Fruit fly (Drosophila melanogaster) whole organism, embryonic: ENCODE measurements around the gene CG11409.

Experiments used
- Ada2b ChIP-seq: fragments of 200-800 bp; sonication (Bioruptor generic); IDR thresholded peaks from 2 replicates; pipeline ENCODE4 v1.3.6; 2022; ENCODE audit warnings: missing biosample characterization, missing genetic modification characterization
- Atf-2 ChIP-seq: fragments of 200-800 bp; sonication (Bioruptor generic); optimal IDR thresholded peaks from 2 replicates; lab custom pipeline; 2016; ENCODE audit warnings: missing biosample characterization, missing genetic modification characterization
- BtbVII ChIP-seq: fragments of 200-800 bp; sonication (Bioruptor generic); optimal IDR thresholded peaks from 3 replicates; lab custom pipeline; 2017; ENCODE audit warnings: missing biosample characterization, mild to moderate bottlenecking, missing genetic modification characterization
- CG10267 ChIP-seq: fragments of 200-800 bp; sonication (Bioruptor generic); optimal IDR thresholded peaks from 2 replicates; lab custom pipeline; 2018; ENCODE audit warnings: missing biosample characterization, mild to moderate bottlenecking, missing genetic modification characterization, moderate library complexity
- CG10366 ChIP-seq: fragments of 200-800 bp; sonication (Bioruptor generic); IDR thresholded peaks from 2 replicates; pipeline ENCODE4 v1.3.6; 2022; ENCODE audit warnings: missing biosample characterization, missing genetic modification characterization
- CG10462 ChIP-seq: fragments of 200-800 bp; sonication (Bioruptor generic); optimal IDR thresholded peaks from 2 replicates; lab custom pipeline; 2016; ENCODE audit warnings: missing biosample characterization, missing genetic modification characterization
- CG10654 ChIP-seq: fragments of 200-800 bp; sonication (Bioruptor generic); optimal IDR thresholded peaks from 2 replicates; lab custom pipeline; 2016; ENCODE audit warnings: missing biosample characterization, missing genetic modification characterization
- CG10959 ChIP-seq: fragments of 200-800 bp; sonication (Bioruptor generic); IDR thresholded peaks from 2 replicates; pipeline ENCODE4 v1.3.6; 2022; ENCODE audit warnings: missing biosample characterization, missing genetic modification characterization
- CG11093 ChIP-seq: fragments of 200-800 bp; sonication (Bioruptor generic); IDR thresholded peaks from 3 replicates; pipeline ENCODE4 v1.3.6; 2022; ENCODE audit warnings: missing biosample characterization, missing genetic modification characterization
- CG11456 ChIP-seq: fragments of 200-800 bp; sonication (Bioruptor generic); IDR thresholded peaks from 3 replicates; pipeline ENCODE4 v1.3.6; 2022; ENCODE audit warnings: missing biosample characterization, missing genetic modification characterization
- CG12744 ChIP-seq: fragments of 200-800 bp; sonication (Bioruptor generic); optimal IDR thresholded peaks from 2 replicates; lab custom pipeline; 2016; ENCODE audit warnings: missing biosample characterization, missing genetic modification characterization
- CG13123 ChIP-seq: fragments of 200-800 bp; sonication (Bioruptor generic); optimal IDR thresholded peaks from 2 replicates; lab custom pipeline; 2016; ENCODE audit warnings: missing biosample characterization, missing genetic modification characterization
- CG14710 ChIP-seq: fragments of 200-800 bp; sonication (Bioruptor generic); optimal IDR thresholded peaks from 3 replicates; lab custom pipeline; 2019; ENCODE audit warnings: missing biosample characterization, mild to moderate bottlenecking, missing genetic modification characterization, moderate library complexity
- CG15601 ChIP-seq: fragments of 200-800 bp; sonication (Bioruptor generic); optimal IDR thresholded peaks from 3 replicates; lab custom pipeline; 2019; ENCODE audit warnings: missing biosample characterization, mild to moderate bottlenecking, missing genetic modification characterization, moderate library complexity
- CG1647 ChIP-seq: fragments of 200-800 bp; sonication (Bioruptor generic); optimal IDR thresholded peaks from 3 replicates; lab custom pipeline; 2016; ENCODE audit warnings: missing biosample characterization, missing genetic modification characterization
- CG17359 ChIP-seq: fragments of 200-800 bp; sonication (Bioruptor generic); optimal IDR thresholded peaks from 3 replicates; lab custom pipeline; 2018; ENCODE audit warnings: missing biosample characterization, mild to moderate bottlenecking, missing genetic modification characterization, moderate library complexity
- CG18262 ChIP-seq: fragments of 200-800 bp; optimal IDR thresholded peaks from 3 replicates; lab custom pipeline; 2019; ENCODE audit warnings: missing biosample characterization, mild to moderate bottlenecking, missing genetic modification characterization, moderate library complexity
- CG18619 ChIP-seq: fragments of 200-800 bp; sonication (Bioruptor generic); optimal IDR thresholded peaks from 3 replicates; lab custom pipeline; 2017; ENCODE audit warnings: missing biosample characterization, mild to moderate bottlenecking, missing genetic modification characterization
- CG3995 ChIP-seq: fragments of 200-800 bp; sonication (Bioruptor generic); optimal IDR thresholded peaks from 3 replicates; lab custom pipeline; 2016; ENCODE audit warnings: missing biosample characterization, missing genetic modification characterization
- CG4730 ChIP-seq: fragments of 200-800 bp; sonication (Bioruptor generic); IDR thresholded peaks from 2 replicates; pipeline ENCODE4 v1.3.6; 2022; ENCODE audit warnings: missing biosample characterization, missing genetic modification characterization
- CG7987 ChIP-seq: fragments of 200-800 bp; sonication (Bioruptor generic); optimal IDR thresholded peaks from 2 replicates; lab custom pipeline; 2018; ENCODE audit warnings: missing biosample characterization, mild to moderate bottlenecking, missing genetic modification characterization, moderate library complexity
- CG8944 ChIP-seq: fragments of 200-800 bp; sonication (Bioruptor generic); optimal IDR thresholded peaks from 3 replicates; lab custom pipeline; 2016; ENCODE audit warnings: missing biosample characterization, missing genetic modification characterization
- CG9817 ChIP-seq: fragments of 200-800 bp; sonication (Bioruptor generic); optimal IDR thresholded peaks from 2 replicates; lab custom pipeline; 2018; ENCODE audit warnings: missing biosample characterization, mild to moderate bottlenecking, missing genetic modification characterization, moderate library complexity
- CrebB ChIP-seq: fragments of 200-800 bp; sonication (Bioruptor generic); optimal IDR thresholded peaks from 3 replicates; lab custom pipeline; 2018; ENCODE audit warnings: missing biosample characterization, mild to moderate bottlenecking, missing genetic modification characterization
- Ets97D ChIP-seq: fragments of 200-800 bp; sonication (Bioruptor generic); optimal IDR thresholded peaks from 3 replicates; lab custom pipeline; 2016; ENCODE audit warnings: missing biosample characterization, missing genetic modification characterization
- HLH3B ChIP-seq: fragments of 200-800 bp; sonication (Bioruptor generic); IDR thresholded peaks from 2 replicates; pipeline ENCODE4 v1.3.6; 2022; ENCODE audit warnings: missing biosample characterization, missing genetic modification characterization
- Hmx ChIP-seq: fragments of 200-800 bp; sonication (Bioruptor generic); optimal IDR thresholded peaks from 2 replicates; lab custom pipeline; 2016; ENCODE audit warnings: missing biosample characterization, missing genetic modification characterization
- Hr3 ChIP-seq: fragments of 200-800 bp; sonication (Bioruptor generic); optimal IDR thresholded peaks from 3 replicates; lab custom pipeline; 2016; ENCODE audit warnings: missing biosample characterization, missing genetic modification characterization
- Mad ChIP-seq: fragments of 200-800 bp; sonication (Bioruptor generic); optimal IDR thresholded peaks from 2 replicates; lab custom pipeline; 2016; ENCODE audit warnings: missing biosample characterization, missing genetic modification characterization
- Nf-YC ChIP-seq: fragments of 200-800 bp; optimal IDR thresholded peaks from 3 replicates; lab custom pipeline; 2019; ENCODE audit warnings: missing biosample characterization, mild to moderate bottlenecking, missing genetic modification characterization, moderate library complexity
- Sin3A ChIP-seq: fragments of >200 bp; optimal IDR thresholded peaks from 2 replicates; lab custom pipeline; 2018
- Usf ChIP-seq: fragments of 200-800 bp; sonication (Bioruptor generic); optimal IDR thresholded peaks from 2 replicates; lab custom pipeline; 2017; ENCODE audit warnings: missing genotype, missing biosample characterization, missing genetic modification characterization
- YL-1 ChIP-seq: fragments of 200-800 bp; sonication (Bioruptor generic); optimal IDR thresholded peaks from 3 replicates; lab custom pipeline; 2017; ENCODE audit warnings: missing biosample characterization, mild to moderate bottlenecking, missing genetic modification characterization
- amos ChIP-seq: fragments of 200-800 bp; sonication (Bioruptor generic); IDR thresholded peaks from 2 replicates; pipeline ENCODE4 v1.3.6; 2022; ENCODE audit warnings: missing biosample characterization, missing genetic modification characterization; ENCODE audit not compliant: partially characterized antibody
- bab2 ChIP-seq: fragments of 200-800 bp; sonication (Bioruptor generic); optimal IDR thresholded peaks from 2 replicates; lab custom pipeline; 2016; ENCODE audit warnings: missing biosample characterization, missing genetic modification characterization
- caup ChIP-seq: fragments of 200-800 bp; sonication (Bioruptor generic); optimal IDR thresholded peaks from 3 replicates; lab custom pipeline; 2017; ENCODE audit warnings: missing biosample characterization, mild to moderate bottlenecking, missing genetic modification characterization, moderate library complexity; ENCODE audit not compliant: severe bottlenecking
- dan ChIP-seq: fragments of 200-800 bp; sonication (Bioruptor generic); IDR thresholded peaks from 2 replicates; pipeline ENCODE4 v1.3.6; 2022; ENCODE audit warnings: missing biosample characterization, missing genetic modification characterization
- disco-r ChIP-seq: fragments of 200-800 bp; sonication (Bioruptor generic); optimal IDR thresholded peaks from 2 replicates; lab custom pipeline; 2016; ENCODE audit warnings: missing biosample characterization, missing genetic modification characterization
- dmrt11E ChIP-seq: fragments of 200-800 bp; sonication (Bioruptor generic); optimal IDR thresholded peaks from 3 replicates; lab custom pipeline; 2018; ENCODE audit warnings: missing biosample characterization, mild to moderate bottlenecking, missing genetic modification characterization, moderate library complexity
- dpn ChIP-seq, 2 experiments: fragments of 200-800 bp; sonication (Bioruptor generic); optimal IDR thresholded peaks; 3 replicates each; lab custom pipeline; 2016; ENCODE audit warnings: missing biosample characterization in 2 of 2, missing genetic modification characterization in 2 of 2
- dysf ChIP-seq: fragments of 200-800 bp; sonication (Bioruptor generic); IDR thresholded peaks from 3 replicates; pipeline ENCODE4 v1.3.6; 2022; ENCODE audit warnings: missing biosample characterization, missing genetic modification characterization
- ewg ChIP-seq: fragments of 200-800 bp; sonication (Bioruptor generic); optimal IDR thresholded peaks from 3 replicates; lab custom pipeline; 2017; ENCODE audit warnings: mild to moderate bottlenecking, missing biosample characterization, missing genetic modification reagents, missing genetic modification characterization
- her ChIP-seq: fragments of 200-800 bp; sonication (Bioruptor generic); optimal IDR thresholded peaks from 2 replicates; lab custom pipeline; 2016; ENCODE audit warnings: missing biosample characterization, missing genetic modification characterization
- knrl ChIP-seq: fragments of 200-800 bp; sonication (Bioruptor generic); IDR thresholded peaks from 3 replicates; pipeline ENCODE4 v1.3.6; 2022; ENCODE audit warnings: missing biosample characterization, missing genetic modification characterization; ENCODE audit not compliant: partially characterized antibody
- lab ChIP-seq: fragments of 200-800 bp; sonication (Bioruptor generic); optimal IDR thresholded peaks from 3 replicates; lab custom pipeline; 2017; ENCODE audit warnings: missing biosample characterization, missing genetic modification characterization, mild to moderate bottlenecking, moderate library complexity, missing genetic modification reagents
- pan ChIP-seq, 4 experiments: fragments of >200 bp in 3 of 4; fragments of 200-800 bp in 1 of 4; sonication (Bioruptor generic) in 1 of 4; optimal IDR thresholded peaks in 3 of 4; IDR thresholded peaks in 1 of 4; 2 replicates each; pipeline versions ENCODE4 v1.3.6 to Lab custom; 2017 to 2022; ENCODE audit warnings: missing biosample characterization in 2 of 4, missing genetic modification characterization in 2 of 4, mixed read lengths in 1 of 4
- tup ChIP-seq: fragments of 200-800 bp; sonication (Bioruptor generic); optimal IDR thresholded peaks from 2 replicates; lab custom pipeline; 2016; ENCODE audit warnings: missing biosample characterization, mild to moderate bottlenecking, missing genetic modification characterization, moderate library complexity
- unc-4 ChIP-seq: fragments of 200-800 bp; sonication (Bioruptor generic); IDR thresholded peaks from 2 replicates; pipeline ENCODE4 v1.3.6; 2022; ENCODE audit warnings: missing biosample characterization, missing genetic modification characterization; ENCODE audit not compliant: partially characterized antibody
- wor ChIP-seq: fragments of 200-800 bp; sonication (Bioruptor generic); IDR thresholded peaks from 2 replicates; pipeline ENCODE4 v1.3.6; 2022; ENCODE audit warnings: missing biosample characterization, missing genetic modification characterization

CG11409 gene

DNA sequence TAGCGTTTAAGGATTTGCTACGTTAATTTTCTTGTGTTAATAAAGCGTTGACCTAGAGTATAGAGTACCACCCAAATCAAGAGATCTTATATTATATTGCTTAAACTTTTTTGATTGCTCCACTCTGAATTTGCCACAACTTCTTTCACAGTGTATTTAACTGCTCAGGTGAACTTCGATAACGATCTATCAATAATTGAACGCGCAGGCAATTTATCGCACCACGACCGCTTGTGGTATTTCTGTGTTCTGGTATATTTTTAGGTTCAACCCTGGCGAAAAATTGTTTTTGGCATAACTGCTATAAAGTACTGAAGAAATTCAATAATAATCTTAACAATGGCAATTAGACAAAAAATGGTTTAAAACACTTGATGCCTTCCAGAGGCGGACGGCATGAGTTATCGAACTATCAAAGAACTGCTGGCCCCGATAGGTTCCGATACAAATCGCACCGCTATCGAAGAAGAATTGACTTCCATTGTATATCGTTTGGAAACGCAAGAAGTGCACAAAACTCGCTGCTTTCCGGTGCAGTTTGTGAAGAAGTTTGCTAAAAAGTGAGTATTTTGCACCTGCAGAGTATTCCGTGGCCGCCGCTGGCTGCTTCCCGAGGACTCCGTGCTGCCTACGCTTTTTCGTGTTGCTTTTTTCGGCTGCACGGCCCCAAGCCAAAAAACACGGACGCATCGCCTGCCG, 28.9 kb upstream of the CG11409 start, which contains the start of gene ssx (continued):
- peak; percentile 35 for TF ChIP-seq ewg (GFP tag; lab: Kevin White, UChicago)
- no peak for TF ChIP-seq CG4730
- TF ChIP-seq Mad (GFP tag; lab: Kevin White, UChicago), result peak; percentile 10
- no peak for TF ChIP-seq Hmx
- TF ChIP-seq CG11456 (GFP tag; lab: Robert Waterston, UW), result no peak; the same call in 2 of the 3 replicates
- TF ChIP-seq dan (GFP tag; lab: Robert Waterston, UW), result no peak
- TF ChIP-seq CG11093 (GFP tag; lab: Robert Waterston, UW), result no peak
- TF ChIP-seq CG10462 (GFP tag; lab: Kevin White, UChicago), result no peak
- TF ChIP-seq CG1647 (GFP tag; lab: Kevin White, UChicago), result peak; percentile 13
- no peak for TF ChIP-seq CG10959 (GFP tag; lab: Robert Waterston, UW)
- TF ChIP-seq CG12744 (GFP tag; lab: Kevin White, UChicago), result no peak
- TF ChIP-seq her, result no peak
- TF ChIP-seq Atf-2 (GFP tag; lab: Kevin White, UChicago), result peak; percentile 27
- TF ChIP-seq Ada2b (GFP tag; lab: Robert Waterston, UW), result peak; percentile 31; the same call in 1 of the 2 replicates
- no peak for TF ChIP-seq tup (GFP tag; lab: Kevin White, UChicago)
- peak; percentile 41 for TF ChIP-seq CG10267 (tag; lab: Kevin White, UChicago)
- no peak for TF ChIP-seq Usf (GFP tag; lab: Kevin White, UChicago)
- peak; percentile 4 for TF ChIP-seq CG10654 (GFP tag; lab: Kevin White, UChicago)
- peak; percentile 76 for TF ChIP-seq knrl (GFP tag; lab: Robert Waterston, UW)
- TF ChIP-seq Ets97D (GFP tag; lab: Kevin White, UChicago), result peak; percentile 31
- peak; percentile 8 for TF ChIP-seq CG18262 (tag; lab: Kevin White, UChicago)
- no peak for TF ChIP-seq CG13123 (GFP tag; lab: Kevin White, UChicago)
- peak; percentile 58 for TF ChIP-seq CG15601 (tag; lab: Kevin White, UChicago)
- TF ChIP-seq Hr3 (GFP tag; lab: Kevin White, UChicago), result peak; percentile 22
- TF ChIP-seq disco-r (GFP tag; lab: Kevin White, UChicago), result no peak
- peak; percentile 20 for TF ChIP-seq CG9817 (tag; lab: Kevin White, UChicago)
- TF ChIP-seq amos (GFP tag; lab: Robert Waterston, UW), result peak; percentile 81
- peak; percentile 75 for TF ChIP-seq unc-4 (GFP tag; lab: Robert Waterston, UW)
- peak; percentile 34; the same call in 1 of the 2 replicates for TF ChIP-seq HLH3B (GFP tag; lab: Robert Waterston, UW)
- peak; percentile 60 for TF ChIP-seq YL-1 (GFP tag; lab: Kevin White, UChicago)
- peak; percentile 55 for TF ChIP-seq CG10366 (GFP tag; lab: Robert Waterston, UW)
- peak; percentile 23 to 47 for TF ChIP-seq dpn (GFP tag; optimal IDR thresholded peaks at IDR 0.05; lab: Kevin White, UChicago)
- TF ChIP-seq CrebB (tag; lab: Kevin White, UChicago), result no peak
- no peak for TF ChIP-seq caup (GFP tag; lab: Kevin White, UChicago)
- peak; percentile 28 for TF ChIP-seq CG14710
- no peak for TF ChIP-seq pan (optimal IDR thresholded peaks at IDR 0.05; lab: Kevin White, UChicago)
- TF ChIP-seq pan (GFP tag; optimal IDR thresholded peaks at IDR 0.05 in 1 of 2, IDR thresholded peaks at IDR 0.05 in 1 of 2), result peak in 1 of 2 experiments; percentile 60
- TF ChIP-seq BtbVII (GFP tag; lab: Kevin White, UChicago), result no peak
- TF ChIP-seq CG18619, result no peak
- peak; percentile 60; the same call in 1 of the 3 replicates for TF ChIP-seq dysf (GFP tag; lab: Robert Waterston, UW)
- peak; percentile 14 for TF ChIP-seq bab2 (GFP tag; lab: Kevin White, UChicago)
- no peak for TF ChIP-seq CG7987 (GFP tag; lab: Kevin White, UChicago)
- TF ChIP-seq dmrt11E (tag; lab: Kevin White, UChicago), result no peak
- TF ChIP-seq CG3995 (GFP tag; lab: Kevin White, UChicago), result no peak
- peak; percentile 82 for TF ChIP-seq Sin3A (lab: Kevin White, UChicago)
- peak; percentile 45 for TF ChIP-seq CG17359 (tag; lab: Kevin White, UChicago)
- peak; percentile 15 for TF ChIP-seq CG8944
- TF ChIP-seq wor (GFP tag; lab: Robert Waterston, UW), result no peak
- no peak for TF ChIP-seq lab (GFP tag; lab: Kevin White, UChicago)
- TF ChIP-seq Nf-YC, result no peak
